Fruit fly (Drosophila melanogaster) whole organism, embryonic: ENCODE measurements around the gene CG4278.

Source experiments
- BEAF-32 ChIP-seq: fragments of 200-800 bp; sonication (Bioruptor generic); optimal IDR thresholded peaks from 3 replicates; lab custom pipeline; 2017; ENCODE audit warnings: missing biosample characterization, missing genetic modification characterization, mild to moderate bottlenecking, moderate library complexity, missing genetic modification reagents
- Bgb ChIP-seq: fragments of 200-800 bp; sonication (Bioruptor generic); IDR thresholded peaks from 2 replicates; pipeline ENCODE4 v1.3.6; 2022; ENCODE audit warnings: missing biosample characterization, missing genetic modification characterization; ENCODE audit not compliant: partially characterized antibody
- CG10267 ChIP-seq: fragments of 200-800 bp; sonication (Bioruptor generic); optimal IDR thresholded peaks from 2 replicates; lab custom pipeline; 2018; ENCODE audit warnings: missing biosample characterization, mild to moderate bottlenecking, missing genetic modification characterization, moderate library complexity
- CG10543 ChIP-seq: fragments of 200-800 bp; sonication (Bioruptor generic); optimal IDR thresholded peaks from 3 replicates; lab custom pipeline; 2017; ENCODE audit warnings: missing biosample characterization, mild to moderate bottlenecking, missing genetic modification characterization, moderate library complexity
- CG12659 ChIP-seq: fragments of 200-800 bp; sonication (Bioruptor generic); optimal IDR thresholded peaks from 3 replicates; lab custom pipeline; 2017; ENCODE audit warnings: mild to moderate bottlenecking, missing biosample characterization, missing genetic modification reagents, missing genetic modification characterization
- CG13894 ChIP-seq: fragments of 200-800 bp; sonication (Bioruptor generic); optimal IDR thresholded peaks from 3 replicates; lab custom pipeline; 2018; ENCODE audit warnings: missing biosample characterization, mild to moderate bottlenecking, missing genetic modification characterization, moderate library complexity
- CG14014 ChIP-seq: fragments of 200-800 bp; sonication (Bioruptor generic); IDR thresholded peaks from 2 replicates; pipeline ENCODE4 v1.3.6; 2022; ENCODE audit warnings: missing biosample characterization, missing genetic modification characterization
- CG14710 ChIP-seq: fragments of 200-800 bp; sonication (Bioruptor generic); optimal IDR thresholded peaks from 3 replicates; lab custom pipeline; 2019; ENCODE audit warnings: missing biosample characterization, mild to moderate bottlenecking, missing genetic modification characterization, moderate library complexity
- CG15479 ChIP-seq: fragments of 200-800 bp; sonication (Bioruptor generic); optimal IDR thresholded peaks from 3 replicates; lab custom pipeline; 2019; ENCODE audit warnings: missing biosample characterization, mild to moderate bottlenecking, missing genetic modification characterization, moderate library complexity
- CG1603 ChIP-seq: fragments of 200-800 bp; sonication (Bioruptor generic); optimal IDR thresholded peaks from 2 replicates; lab custom pipeline; 2019; ENCODE audit warnings: missing biosample characterization, mild to moderate bottlenecking, missing genetic modification characterization, moderate library complexity
- CG16813 ChIP-seq: fragments of 200-800 bp; sonication (Bioruptor generic); IDR thresholded peaks from 3 replicates; pipeline ENCODE4 v1.3.6; 2022; ENCODE audit warnings: missing biosample characterization, missing genetic modification characterization; ENCODE audit not compliant: partially characterized antibody
- CG17186 ChIP-seq: fragments of 200-800 bp; sonication (Bioruptor generic); optimal IDR thresholded peaks from 3 replicates; lab custom pipeline; 2017; ENCODE audit warnings: missing biosample characterization, missing genetic modification reagents, missing genetic modification characterization
- CG30020 ChIP-seq: fragments of 200-800 bp; optimal IDR thresholded peaks from 2 replicates; lab custom pipeline; 2019; ENCODE audit warnings: missing biosample characterization, mild to moderate bottlenecking, missing genetic modification characterization, moderate library complexity
- CG3065 ChIP-seq: fragments of 200-800 bp; sonication (Bioruptor generic); optimal IDR thresholded peaks from 2 replicates; lab custom pipeline; 2016; ENCODE audit warnings: missing biosample characterization, missing genetic modification characterization
- CG3847 ChIP-seq: fragments of 200-800 bp; sonication (Bioruptor generic); IDR thresholded peaks from 2 replicates; pipeline ENCODE4 v1.3.6; 2022; ENCODE audit warnings: missing biosample characterization, missing genetic modification characterization
- CG6272 ChIP-seq: fragments of 200-800 bp; sonication (Bioruptor generic); IDR thresholded peaks from 2 replicates; pipeline ENCODE4 v1.3.6; 2022; ENCODE audit warnings: missing biosample characterization, missing genetic modification characterization
- CG8290 ChIP-seq, 3 experiments: fragments of 200-800 bp; sonication (Bioruptor generic); optimal IDR thresholded peaks; 2 replicates each; lab custom pipeline; 2016 to 2019; ENCODE audit warnings: missing biosample characterization in 3 of 3, missing genetic modification characterization in 3 of 3, mild to moderate bottlenecking in 2 of 3, moderate library complexity in 1 of 3
- Dp ChIP-seq: fragments of 200-800 bp; sonication (Bioruptor generic); optimal IDR thresholded peaks from 2 replicates; lab custom pipeline; 2018; ENCODE audit warnings: missing biosample characterization, mild to moderate bottlenecking, missing genetic modification characterization, moderate library complexity
- Drgx ChIP-seq: fragments of 200-800 bp; sonication (Bioruptor generic); IDR thresholded peaks from 2 replicates; pipeline ENCODE4 v1.3.6; 2022; ENCODE audit warnings: missing biosample characterization, missing genetic modification characterization
- E2f2 ChIP-seq: fragments of 200-800 bp; sonication (Bioruptor generic); IDR thresholded peaks from 2 replicates; pipeline ENCODE4 v1.3.6; 2022; ENCODE audit warnings: missing biosample characterization, missing genetic modification characterization
- Elba2 ChIP-seq: fragments of 200-800 bp; sonication (Bioruptor generic); optimal IDR thresholded peaks from 3 replicates; lab custom pipeline; 2016; ENCODE audit warnings: missing biosample characterization, missing genetic modification characterization
- Hey ChIP-seq: fragments of 200-800 bp; sonication (Bioruptor generic); optimal IDR thresholded peaks from 3 replicates; lab custom pipeline; 2018; ENCODE audit warnings: missing biosample characterization, mild to moderate bottlenecking, missing genetic modification characterization
- HmgD ChIP-seq: fragments of 200-800 bp; sonication (Bioruptor generic); optimal IDR thresholded peaks from 3 replicates; lab custom pipeline; 2016; ENCODE audit warnings: missing biosample characterization, missing genetic modification characterization
- MBD-R2 ChIP-seq: fragments of 200-800 bp; sonication (Bioruptor generic); IDR thresholded peaks from 2 replicates; pipeline ENCODE4 v1.3.6; 2022; ENCODE audit warnings: missing biosample characterization, missing genetic modification characterization
- MESR4 ChIP-seq: fragments of 200-800 bp; sonication (Bioruptor generic); optimal IDR thresholded peaks from 2 replicates; lab custom pipeline; 2018; ENCODE audit warnings: missing biosample characterization, mild to moderate bottlenecking, missing genetic modification characterization, moderate library complexity
- Max ChIP-seq: fragments of 200-800 bp; sonication (Bioruptor generic); optimal IDR thresholded peaks from 2 replicates; lab custom pipeline; 2016; ENCODE audit warnings: missing biosample characterization, mild to moderate bottlenecking, missing genetic modification characterization
- Med ChIP-seq: fragments of 200-800 bp; sonication (Bioruptor generic); peaks from one replicate; lab custom pipeline; 2016; ENCODE audit warnings: missing biosample characterization, missing genetic modification characterization, mild to moderate bottlenecking, inconsistent platforms, moderate library complexity
- Oli ChIP-seq: fragments of 200-800 bp; sonication (Bioruptor generic); optimal IDR thresholded peaks from 2 replicates; lab custom pipeline; 2018; ENCODE audit warnings: missing biosample characterization, mild to moderate bottlenecking, missing genetic modification characterization, moderate library complexity
- Rfx ChIP-seq: fragments of 200-800 bp; sonication (Bioruptor generic); IDR thresholded peaks from 2 replicates; pipeline ENCODE4 v1.3.6; 2022; ENCODE audit warnings: missing biosample characterization, missing genetic modification characterization
- Sox100B ChIP-seq: fragments of 200-800 bp; sonication (Bioruptor generic); optimal IDR thresholded peaks from 3 replicates; lab custom pipeline; 2018; ENCODE audit warnings: missing biosample characterization, mild to moderate bottlenecking, missing genetic modification characterization
- abd-A ChIP-seq: fragments of 200-800 bp; sonication (Bioruptor generic); optimal IDR thresholded peaks from 3 replicates; lab custom pipeline; 2019; ENCODE audit warnings: missing biosample characterization, mild to moderate bottlenecking, missing genetic modification characterization, moderate library complexity
- ac ChIP-seq: fragments of 200-800 bp; sonication (Bioruptor generic); optimal IDR thresholded peaks from 3 replicates; lab custom pipeline; 2017; ENCODE audit warnings: missing biosample characterization, mild to moderate bottlenecking, missing genetic modification characterization
- bsh ChIP-seq, 2 experiments: fragments of 200-800 bp; sonication (Bioruptor generic); optimal IDR thresholded peaks; 2 replicates each; lab custom pipeline; 2017 to 2018; ENCODE audit warnings: mild to moderate bottlenecking in 2 of 2, missing biosample characterization in 2 of 2, missing genetic modification characterization in 2 of 2, moderate library complexity in 1 of 2
- crp ChIP-seq, 2 experiments: fragments of 200-800 bp; sonication (Bioruptor generic); optimal IDR thresholded peaks; 2 replicates in 1 of 2; 3 replicates in 1 of 2; lab custom pipeline; 2017; ENCODE audit warnings: missing biosample characterization in 2 of 2, missing genetic modification characterization in 2 of 2, mild to moderate bottlenecking in 1 of 2, moderate library complexity in 1 of 2
- ftz-f1 ChIP-seq: fragments of 200-800 bp; sonication (Bioruptor generic); optimal IDR thresholded peaks from 2 replicates; lab custom pipeline; 2016; ENCODE audit warnings: missing biosample characterization, missing genetic modification characterization
- gcm ChIP-seq: fragments of 200-800 bp; sonication (Bioruptor generic); optimal IDR thresholded peaks from 2 replicates; lab custom pipeline; 2019; ENCODE audit warnings: missing biosample characterization, mild to moderate bottlenecking, missing genetic modification characterization, moderate library complexity
- insv ChIP-seq, 2 experiments: fragments of 200-800 bp; sonication (Bioruptor generic); optimal IDR thresholded peaks; 3 replicates each; lab custom pipeline; 2016 to 2018; ENCODE audit warnings: missing biosample characterization in 2 of 2, missing genetic modification characterization in 2 of 2
- jigr1 ChIP-seq: fragments of 200-800 bp; sonication (Bioruptor generic); IDR thresholded peaks from 3 replicates; pipeline ENCODE4 v1.3.6; 2022; ENCODE audit warnings: missing biosample characterization, missing genetic modification characterization
- ken ChIP-seq: fragments of 200-800 bp; sonication (Bioruptor generic); IDR thresholded peaks from 3 replicates; pipeline ENCODE4 v1.3.6; 2022; ENCODE audit warnings: missing biosample characterization, missing genetic modification characterization
- nom ChIP-seq: fragments of 200-800 bp; sonication (Bioruptor generic); optimal IDR thresholded peaks from 2 replicates; lab custom pipeline; 2017; ENCODE audit warnings: missing biosample characterization, missing genetic modification characterization, mild to moderate bottlenecking, moderate library complexity, missing genetic modification reagents
- pfk ChIP-seq: fragments of 200-800 bp; sonication (Bioruptor generic); optimal IDR thresholded peaks from 2 replicates; lab custom pipeline; 2018; ENCODE audit warnings: missing biosample characterization, mild to moderate bottlenecking, missing genetic modification characterization, moderate library complexity
- pzg ChIP-seq: fragments of 200-800 bp; sonication (Bioruptor generic); optimal IDR thresholded peaks from 3 replicates; lab custom pipeline; 2018; ENCODE audit warnings: missing biosample characterization, mild to moderate bottlenecking, missing genetic modification characterization, moderate library complexity
- rib ChIP-seq: fragments of 200-800 bp; sonication (Bioruptor generic); IDR thresholded peaks from 2 replicates; pipeline ENCODE4 v1.3.6; 2022; ENCODE audit warnings: missing biosample characterization, missing genetic modification characterization
- sc ChIP-seq, 3 experiments: fragments of >200 bp in 2 of 3; fragments of 200-800 bp in 1 of 3; sonication (Bioruptor generic) in 1 of 3; optimal IDR thresholded peaks; 2 replicates in 2 of 3; 3 replicates in 1 of 3; lab custom pipeline; 2017; ENCODE audit warnings: mild to moderate bottlenecking in 1 of 3, missing biosample characterization in 1 of 3, missing genetic modification characterization in 1 of 3, missing genetic modification reagents in 1 of 3
- sd ChIP-seq: fragments of 200-800 bp; sonication (Bioruptor generic); optimal IDR thresholded peaks from 3 replicates; lab custom pipeline; 2018; ENCODE audit warnings: missing biosample characterization, mild to moderate bottlenecking, missing genetic modification characterization, moderate library complexity
- stwl ChIP-seq: fragments of 200-800 bp; sonication (Bioruptor generic); optimal IDR thresholded peaks from 3 replicates; lab custom pipeline; 2018; ENCODE audit warnings: missing biosample characterization, mild to moderate bottlenecking, missing genetic modification characterization, moderate library complexity
- tll ChIP-seq, 2 experiments: fragments of 200-800 bp in 1 of 2; fragments of >200 bp in 1 of 2; sonication (Bioruptor generic) in 1 of 2; optimal IDR thresholded peaks; 2 replicates each; lab custom pipeline; 2017 to 2019; ENCODE audit warnings: missing biosample characterization in 2 of 2, missing genetic modification characterization in 2 of 2, mild to moderate bottlenecking in 1 of 2, moderate library complexity in 1 of 2
- trem ChIP-seq: fragments of 200-800 bp; optimal IDR thresholded peaks from 3 replicates; lab custom pipeline; 2019; ENCODE audit warnings: missing biosample characterization, mild to moderate bottlenecking, missing genetic modification characterization, moderate library complexity
- tup ChIP-seq: fragments of 200-800 bp; sonication (Bioruptor generic); optimal IDR thresholded peaks from 2 replicates; lab custom pipeline; 2016; ENCODE audit warnings: missing biosample characterization, mild to moderate bottlenecking, missing genetic modification characterization, moderate library complexity

The CG4278 gene

DNA sequence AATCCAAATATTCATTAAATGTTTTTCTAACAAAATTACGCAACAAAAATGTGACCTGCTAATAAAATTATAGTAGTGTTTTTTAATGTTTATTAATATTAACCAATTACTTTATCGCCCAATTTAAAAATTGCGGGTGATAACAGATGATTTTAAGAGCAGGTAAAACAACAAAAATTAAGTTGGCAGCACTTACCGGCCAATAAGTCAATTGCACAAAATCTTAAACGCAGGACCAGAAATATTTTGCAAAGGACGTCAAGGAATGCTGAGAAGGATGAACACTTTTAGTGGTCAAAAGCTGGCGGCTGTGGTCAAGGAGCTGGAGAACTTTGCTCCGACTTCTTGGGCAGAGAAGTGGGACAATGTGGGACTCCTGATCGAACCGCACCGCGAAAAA, at the start of gene CG4278:
Gene CG4278 (plus strand): TSS at position 178 of the 400 bp plus-strand sequence.
- TF ChIP-seq Sox100B (GFP tag; lab: Kevin White, UChicago) (no peak), Dp (GFP tag; lab: Kevin White, UChicago) (peak; percentile 87), CG12659 (GFP tag; lab: Kevin White, UChicago) (no peak), ken (no peak), tll (GFP tag; optimal IDR thresholded peaks at IDR 0.05; lab: Kevin White, UChicago) (peak in 1 of 2 experiments; percentile 55), CG3065 (GFP tag; lab: Kevin White, UChicago) (no peak), pzg (GFP tag; lab: Kevin White, UChicago) (peak; percentile 44), CG10267 (peak; percentile 10), CG14014 (no peak), CG3847 (no peak), Oli (tag; lab: Kevin White, UChicago) (no peak), CG6272 (GFP tag; lab: Robert Waterston, UW) (no peak), ac (no peak), bsh (GFP tag; optimal IDR thresholded peaks at IDR 0.05; lab: Kevin White, UChicago) (no peak), crp (GFP tag; optimal IDR thresholded peaks at IDR 0.05; lab: Kevin White, UChicago) (peak; percentile 24 to 90), BEAF-32 (GFP tag; lab: Kevin White, UChicago) (peak; percentile 13), trem (tag; lab: Kevin White, UChicago) (peak; percentile 99), CG30020 (tag; lab: Kevin White, UChicago) (peak; percentile 0), CG1603 (tag; lab: Kevin White, UChicago) (peak; percentile 42), Elba2 (peak; percentile 95), MESR4 (GFP tag; lab: Kevin White, UChicago) (peak; percentile 25), rib (GFP tag; lab: Robert Waterston, UW) (no peak), MBD-R2 (peak; percentile 81), Hey (tag; lab: Kevin White, UChicago) (no peak), CG17186 (GFP tag; lab: Kevin White, UChicago) (peak; percentile 2), CG14710 (tag; lab: Kevin White, UChicago) (peak; percentile 29), CG15479 (GFP tag; lab: Kevin White, UChicago) (peak; percentile 51), insv (GFP tag; optimal IDR thresholded peaks at IDR 0.05; lab: Kevin White, UChicago) (no peak), stwl (peak; percentile 45), E2f2 (GFP tag; lab: Robert Waterston, UW) (peak; percentile 89), HmgD (GFP tag; lab: Kevin White, UChicago) (no peak), tup (GFP tag; lab: Kevin White, UChicago) (no peak), jigr1 (GFP tag; lab: Robert Waterston, UW) (no peak), sc (optimal IDR thresholded peaks at IDR 0.05; lab: Kevin White, UChicago) (no peak), sc (GFP tag; optimal IDR thresholded peaks at IDR 0.05; lab: Kevin White, UChicago) (no peak), CG8290 (GFP tag; optimal IDR thresholded peaks at IDR 0.05; lab: Kevin White, UChicago) (no peak), CG8290 (tag; optimal IDR thresholded peaks at IDR 0.05; lab: Kevin White, UChicago) (no peak), gcm (GFP tag; lab: Kevin White, UChicago) (no peak), Bgb (GFP tag; lab: Robert Waterston, UW) (no peak)

DNA sequence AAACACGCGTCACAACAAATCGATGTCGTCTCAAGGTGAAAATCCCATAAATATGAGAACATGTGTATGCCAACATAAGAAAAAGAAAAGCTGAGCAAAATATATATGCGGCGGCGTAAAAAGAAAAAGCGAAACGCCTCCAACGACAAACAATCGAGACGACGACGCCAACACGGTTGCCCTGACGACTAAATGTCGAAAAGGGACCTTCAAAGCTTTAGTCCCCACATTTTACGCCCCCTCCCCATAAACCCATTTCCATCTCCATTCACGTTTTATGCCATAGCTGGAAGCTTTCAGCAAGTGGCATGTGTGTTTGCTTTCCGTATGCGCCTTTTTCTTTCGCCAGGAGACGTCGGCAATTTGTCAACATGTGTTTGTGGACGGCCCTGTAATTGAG, 48.9 kb upstream of the CG4278 start:
- peak; percentile 72 for TF ChIP-seq CG13894 (tag; lab: Kevin White, UChicago)
- peak; percentile 69 for TF ChIP-seq Med
- 0 out of 2 replicates have a peak, but pooled peaks have one; percentile 12 for TF ChIP-seq Drgx
- TF ChIP-seq Rfx: peak; percentile 54; the same call in 1 of the 2 replicates
- TF ChIP-seq ftz-f1 (GFP tag; lab: Kevin White, UChicago): peak; percentile 17
- TF ChIP-seq nom (GFP tag; lab: Kevin White, UChicago): peak; percentile 65
- peak; percentile 5 for TF ChIP-seq sd (tag; lab: Kevin White, UChicago)
- peak; percentile 2 for TF ChIP-seq pfk (GFP tag; lab: Kevin White, UChicago)
- TF ChIP-seq CG10543 (GFP tag; lab: Kevin White, UChicago): peak; percentile 48
- no peak for TF ChIP-seq Max (GFP tag; lab: Kevin White, UChicago)
- TF ChIP-seq abd-A (tag; lab: Kevin White, UChicago): peak; percentile 78
- TF ChIP-seq CG16813 (GFP tag; lab: Robert Waterston, UW): no peak
